Worm (Caenorhabditis elegans) whole organism, L1 larva: ENCODE measurements around the gene degt-1.

ENCODE experiments used
- ama-1 ChIP-seq: fragments of 150-350 bp; optimal IDR thresholded peaks from 2 replicates; lab custom pipeline; 2014
- ceh-8 ChIP-seq: fragments of 200-800 bp; sonication (Bioruptor generic); optimal IDR thresholded peaks from 2 replicates; lab custom pipeline; 2018; ENCODE audit warnings: mild to moderate bottlenecking, missing genetic modification characterization, moderate library complexity, missing compliant biosample characterization
- ceh-82 ChIP-seq, 3 experiments: fragments of 150-350 bp in 1 of 3; sonication (generic microtip) in 2 of 3; optimal IDR thresholded peaks; 2 replicates each; lab custom pipeline; 2014 to 2017; ENCODE audit warnings: missing biosample characterization in 3 of 3, missing genetic modification characterization in 3 of 3
- egl-27 ChIP-seq, 2 experiments: fragments of 150-350 bp in 1 of 2; sonication (generic microtip); optimal IDR thresholded peaks; 3 replicates each; lab custom pipeline; 2017 to 2018; ENCODE audit warnings: missing biosample characterization in 2 of 2, missing genetic modification characterization in 2 of 2, missing genetic modification reagents in 2 of 2
- elt-3 ChIP-seq, 6 experiments: fragments of 150-350 bp in 1 of 6; sonication (generic microtip); optimal IDR thresholded peaks; 2 replicates each; lab custom pipeline; 2017 to 2018; ENCODE audit warnings: missing biosample characterization in 6 of 6, missing genetic modification characterization in 6 of 6, inconsistent platforms in 1 of 6
- irx-1 ChIP-seq: sonication (generic microtip); optimal IDR thresholded peaks from 2 replicates; lab custom pipeline; 2016; ENCODE audit warnings: missing genetic modification characterization, missing compliant biosample characterization
- lin-13 ChIP-seq: fragments of 150-350 bp; optimal IDR thresholded peaks from 2 replicates; lab custom pipeline; 2014; ENCODE audit warnings: missing biosample characterization, missing genetic modification reagents, missing genetic modification characterization
- mdl-1 ChIP-seq, 2 experiments: fragments of 150-350 bp; optimal IDR thresholded peaks; 2 replicates each; lab custom pipeline; 2014 to 2017; ENCODE audit warnings: missing biosample characterization in 2 of 2, missing genetic modification characterization in 2 of 2, inconsistent platforms in 1 of 2
- nhr-12 ChIP-seq: sonication (generic microtip); optimal IDR thresholded peaks from 2 replicates; lab custom pipeline; 2017; ENCODE audit warnings: missing biosample characterization, missing genetic modification characterization
- nhr-237 ChIP-seq: fragments of 150-350 bp; optimal IDR thresholded peaks from 2 replicates; lab custom pipeline; 2014; ENCODE audit warnings: missing biosample characterization, missing genetic modification characterization
- sup-37 ChIP-seq: fragments of 200-800 bp; sonication (Bioruptor generic); optimal IDR thresholded peaks from 2 replicates; lab custom pipeline; 2018; ENCODE audit warnings: mild to moderate bottlenecking, missing genetic modification characterization, missing compliant biosample characterization
- unc-130 ChIP-seq: fragments of 150-350 bp; optimal IDR thresholded peaks from 2 replicates; lab custom pipeline; 2017; ENCODE audit warnings: missing biosample characterization, missing genetic modification characterization, inconsistent platforms
- unc-62 ChIP-seq: fragments of 150-350 bp; optimal IDR thresholded peaks from 2 replicates; lab custom pipeline; 2014; ENCODE audit warnings: missing biosample characterization, missing genetic modification reagents, missing genetic modification characterization
- ztf-11 ChIP-seq, 2 experiments: sonication (generic microtip); optimal IDR thresholded peaks; 2 replicates each; lab custom pipeline; 2016 to 2017; ENCODE audit warnings: missing genetic modification characterization in 2 of 2, missing biosample characterization in 1 of 2, missing compliant biosample characterization in 1 of 2

- TF ChIP-seq egl-27 (tag; optimal IDR thresholded peaks at IDR 0.05; lab: Kevin White, UChicago) (no peak), nhr-12 (no peak), nhr-237 (tag; lab: Kevin White, UChicago) (no peak), irx-1 (no peak), ama-1 (lab: Kevin White, UChicago) (no peak), mdl-1 (tag; optimal IDR thresholded peaks at IDR 0.05; lab: Kevin White, UChicago) (no peak), ceh-82 (tag; optimal IDR thresholded peaks at IDR 0.05; lab: Kevin White, UChicago) (no peak), lin-13 (GFP tag; lab: Kevin White, UChicago) (no peak), ceh-8 (GFP tag; lab: Kevin White, UChicago) (no peak), elt-3 (tag; optimal IDR thresholded peaks at IDR 0.05; lab: Kevin White, UChicago) (no peak), sup-37 (GFP tag; lab: Kevin White, UChicago) (no peak), ztf-11 (tag; optimal IDR thresholded peaks at IDR 0.05; lab: Kevin White, UChicago) (no peak), unc-130 (tag; lab: Kevin White, UChicago) (no peak), unc-62 (GFP tag; lab: Kevin White, UChicago) (no peak)
Observed at ce11 chrV:10493150-10493549, 47.0 kb upstream of the degt-1 start, which contains the start of gene ugt-33.
